Fruit fly (Drosophila melanogaster): ENCODE measurements around the gene CG32808.

CG32808 gene

DNA sequence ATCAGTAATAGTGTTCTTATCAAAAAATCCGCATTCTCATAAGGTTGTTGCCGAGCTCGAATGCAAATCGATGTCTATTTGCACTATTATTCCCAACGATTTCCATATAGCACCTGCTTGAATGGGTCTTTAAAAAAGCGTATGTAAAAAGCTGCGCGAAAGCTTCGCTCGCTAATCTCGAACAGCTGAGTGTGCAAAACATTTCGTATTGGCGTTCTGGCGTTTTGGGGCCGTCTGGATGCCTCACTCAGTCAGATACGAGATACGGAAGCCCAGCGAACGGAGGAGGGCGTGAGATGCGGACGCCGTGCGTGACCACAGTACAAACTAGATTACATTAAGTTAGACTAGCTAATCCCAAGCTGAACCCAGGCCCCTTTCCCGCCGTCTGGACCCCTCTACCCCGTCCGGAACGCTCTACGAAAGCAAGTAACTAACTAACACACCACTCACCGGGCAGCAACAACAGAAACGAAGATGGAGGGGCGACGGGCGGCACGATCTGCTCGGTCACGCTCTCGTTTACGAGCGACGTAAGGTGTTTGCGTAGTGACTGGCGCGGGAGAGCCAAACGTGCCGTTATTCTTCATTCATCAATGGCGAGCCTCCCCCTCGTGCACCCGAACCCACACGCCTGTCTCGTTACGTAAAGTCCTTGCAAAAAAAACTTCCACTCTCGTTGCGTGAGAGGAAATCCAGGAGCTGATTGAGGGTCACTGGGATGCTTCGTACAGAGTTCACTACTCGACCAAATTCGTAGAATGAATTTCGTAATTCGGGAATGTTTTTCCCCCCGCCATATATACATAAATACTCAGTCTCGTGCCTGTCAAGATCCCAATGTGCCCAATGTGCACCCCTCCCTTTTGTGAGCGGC, 2.9 kb downstream of the CG32808 start (continued):
- no peak for TF ChIP-seq CG2116 (GFP tag; optimal IDR thresholded peaks at IDR 0.05)
- no peak for TF ChIP-seq CG18764 (GFP tag; optimal IDR thresholded peaks at IDR 0.05)
- TF ChIP-seq Trl (optimal IDR thresholded peaks at IDR 0.05), result peak in 1 of 2 experiments; percentile 22
- no peak for TF ChIP-seq Trl (GFP tag; optimal IDR thresholded peaks at IDR 0.05)
- TF ChIP-seq CG10543 (GFP tag; optimal IDR thresholded peaks at IDR 0.05), result peak; percentile 68
- TF ChIP-seq zen (tag; optimal IDR thresholded peaks at IDR 0.05), result no peak
- TF ChIP-seq ems (GFP tag; optimal IDR thresholded peaks at IDR 0.05), result no peak
- TF ChIP-seq sc (optimal IDR thresholded peaks at IDR 0.05), result no peak
- no peak for TF ChIP-seq sc (GFP tag; optimal IDR thresholded peaks at IDR 0.05)
- TF ChIP-seq ac (GFP tag; optimal IDR thresholded peaks at IDR 0.05), result no peak
- no peak for TF ChIP-seq Opbp (GFP tag; IDR thresholded peaks at IDR 0.05; ENCODE audit: partially characterized antibody)
- TF ChIP-seq chinmo (GFP tag; IDR thresholded peaks at IDR 0.05; ENCODE audit: partially characterized antibody), result 0 out of 4 replicates have a peak, but pooled peaks have one; percentile 52
- no peak for TF ChIP-seq CG10959 (GFP tag; IDR thresholded peaks at IDR 0.05)
- TF ChIP-seq chif (GFP tag; optimal IDR thresholded peaks at IDR 0.05), result no peak
- no peak for TF ChIP-seq CG17359 (tag; optimal IDR thresholded peaks at IDR 0.05)
- peak in 1 of 2 experiments; percentile 8 for TF ChIP-seq Hr78 (GFP tag; optimal IDR thresholded peaks at IDR 0.05)
- no peak for TF ChIP-seq CG32767 (GFP tag; IDR thresholded peaks at IDR 0.05)
- peak; percentile 49; the same call in 1 of the 2 replicates for TF ChIP-seq MBD-R2 (GFP tag; IDR thresholded peaks at IDR 0.05)
- TF ChIP-seq inv (GFP tag; IDR thresholded peaks at IDR 0.05; ENCODE audit: partially characterized antibody), result no peak
- TF ChIP-seq Vsx1 (GFP tag; optimal IDR thresholded peaks at IDR 0.05), result no peak
- TF ChIP-seq Hmx (GFP tag; optimal IDR thresholded peaks at IDR 0.05), result no peak
- TF ChIP-seq Hand (GFP tag; optimal IDR thresholded peaks at IDR 0.05), result peak; percentile 11
- no peak for TF ChIP-seq E2f1 (GFP tag; IDR thresholded peaks at IDR 0.05)
- TF ChIP-seq CG8290 (GFP tag; optimal IDR thresholded peaks at IDR 0.05), result no peak
- TF ChIP-seq CG8290 (tag; optimal IDR thresholded peaks at IDR 0.05), result peak in 1 of 2 experiments; percentile 30
- no peak for TF ChIP-seq CG11247 (GFP tag; IDR thresholded peaks at IDR 0.05)
- TF ChIP-seq NC2α (GFP tag; optimal IDR thresholded peaks at IDR 0.05), result no peak
- TF ChIP-seq Rfx (GFP tag; IDR thresholded peaks at IDR 0.05), result peak; percentile 25; the same call in 1 of the 2 replicates
- TF ChIP-seq sug (tag; optimal IDR thresholded peaks at IDR 0.05), result peak; percentile 65
- peak; percentile 3 for TF ChIP-seq BEAF-32 (GFP tag; optimal IDR thresholded peaks at IDR 0.05)
- no peak for TF ChIP-seq dysf (GFP tag; IDR thresholded peaks at IDR 0.05)
- no peak for TF ChIP-seq Chrac-16 (GFP tag; optimal IDR thresholded peaks at IDR 0.05)
- no peak for TF ChIP-seq CkIIα-i1 (GFP tag; IDR thresholded peaks at IDR 0.05)
- TF ChIP-seq bbx (GFP tag; IDR thresholded peaks at IDR 0.05; ENCODE audit: partially characterized antibody), result no peak
- no peak for TF ChIP-seq CG11723 (GFP tag; optimal IDR thresholded peaks at IDR 0.05)
- no peak for TF ChIP-seq Mes4 (GFP tag; optimal IDR thresholded peaks at IDR 0.05)
- TF ChIP-seq fd96Cb (tag; optimal IDR thresholded peaks at IDR 0.05), result no peak
- no peak for TF ChIP-seq ERR (GFP tag; optimal IDR thresholded peaks at IDR 0.05)
- no peak for TF ChIP-seq unpg (GFP tag; optimal IDR thresholded peaks at IDR 0.05)
- TF ChIP-seq Deaf1 (tag; optimal IDR thresholded peaks at IDR 0.05), result peak; percentile 62
- no peak for TF ChIP-seq lilli (GFP tag; optimal IDR thresholded peaks at IDR 0.05)
- no peak for TF ChIP-seq CG1233 (GFP tag; optimal IDR thresholded peaks at IDR 0.05)
- TF ChIP-seq CG13123 (GFP tag; optimal IDR thresholded peaks at IDR 0.05), result no peak
- TF ChIP-seq Aef1 (GFP tag; IDR thresholded peaks at IDR 0.05), result peak; percentile 42; the same call in 1 of the 3 replicates
- TF ChIP-seq Bdp1 (GFP tag; optimal IDR thresholded peaks at IDR 0.05), result no peak
- TF ChIP-seq CG14710 (tag; optimal IDR thresholded peaks at IDR 0.05), result no peak
- TF ChIP-seq cas (GFP tag; IDR thresholded peaks at IDR 0.05), result no peak
- peak; percentile 90 for TF ChIP-seq cwo (GFP tag; optimal IDR thresholded peaks at IDR 0.05)
- TF ChIP-seq CG8478 (optimal IDR thresholded peaks at IDR 0.05), result no peak
- no peak for TF ChIP-seq stc (GFP tag; IDR thresholded peaks at IDR 0.05)
